Fruit fly (Drosophila melanogaster) whole organism, embryonic: ENCODE measurements around the gene CG4607.

Experiments
- Abd-B ChIP-seq: fragments of 200-800 bp; sonication (Bioruptor generic); optimal IDR thresholded peaks from 2 replicates; lab custom pipeline; 2018; ENCODE audit warnings: missing biosample characterization, mild to moderate bottlenecking, missing genetic modification characterization, moderate library complexity
- Awh ChIP-seq: fragments of 200-800 bp; sonication (Bioruptor generic); IDR thresholded peaks from 2 replicates; pipeline ENCODE4, ENCODE4 v1.3.6; 2022; ENCODE audit warnings: missing biosample characterization, missing genetic modification characterization
- CG10543 ChIP-seq: fragments of 200-800 bp; sonication (Bioruptor generic); optimal IDR thresholded peaks from 3 replicates; lab custom pipeline; 2017; ENCODE audit warnings: missing biosample characterization, mild to moderate bottlenecking, missing genetic modification characterization, moderate library complexity
- CG12299 ChIP-seq: fragments of 200-800 bp; sonication (Bioruptor generic); optimal IDR thresholded peaks from 2 replicates; lab custom pipeline; 2018; ENCODE audit warnings: missing biosample characterization, mild to moderate bottlenecking, missing genetic modification characterization
- CG13287 ChIP-seq: fragments of 200-800 bp; sonication (Bioruptor generic); IDR thresholded peaks from 2 replicates; pipeline ENCODE4 v1.3.6; 2022; ENCODE audit warnings: missing biosample characterization, missing genetic modification characterization; ENCODE audit not compliant: partially characterized antibody
- CG15601 ChIP-seq: fragments of 200-800 bp; sonication (Bioruptor generic); optimal IDR thresholded peaks from 3 replicates; lab custom pipeline; 2019; ENCODE audit warnings: missing biosample characterization, mild to moderate bottlenecking, missing genetic modification characterization, moderate library complexity
- CG17829 ChIP-seq: fragments of 200-800 bp; optimal IDR thresholded peaks from 2 replicates; lab custom pipeline; 2019; ENCODE audit warnings: missing biosample characterization, mild to moderate bottlenecking, missing genetic modification characterization, moderate library complexity
- CG2712 ChIP-seq: fragments of 200-800 bp; optimal IDR thresholded peaks from 3 replicates; lab custom pipeline; 2019; ENCODE audit warnings: missing biosample characterization, mild to moderate bottlenecking, missing genetic modification characterization, moderate library complexity
- CG2875 ChIP-seq: fragments of 200-800 bp; sonication (Bioruptor generic); optimal IDR thresholded peaks from 2 replicates; lab custom pipeline; 2017; ENCODE audit warnings: missing biosample characterization, mild to moderate bottlenecking, missing genetic modification characterization, missing genetic modification reagents
- CG31224 ChIP-seq: fragments of 200-800 bp; sonication (Bioruptor generic); IDR thresholded peaks from 2 replicates; pipeline ENCODE4 v1.3.6; 2022; ENCODE audit warnings: missing biosample characterization, missing genetic modification characterization
- CG32532 ChIP-seq: fragments of 200-800 bp; sonication (Bioruptor generic); IDR thresholded peaks from 2 replicates; pipeline ENCODE4 v1.3.6; 2022; ENCODE audit warnings: missing biosample characterization, missing genetic modification characterization
- CG4360 ChIP-seq: fragments of 200-800 bp; sonication (Bioruptor generic); IDR thresholded peaks from 2 replicates; pipeline ENCODE4 v1.3.6; 2022; ENCODE audit warnings: missing biosample characterization, missing genetic modification characterization
- CG4820 ChIP-seq: fragments of 200-800 bp; sonication (Bioruptor generic); optimal IDR thresholded peaks from 3 replicates; lab custom pipeline; 2016; ENCODE audit warnings: missing biosample characterization, missing genetic modification characterization
- CG7556 ChIP-seq: fragments of 200-800 bp; sonication (Bioruptor generic); optimal IDR thresholded peaks from 2 replicates; lab custom pipeline; 2017; ENCODE audit warnings: missing biosample characterization, mild to moderate bottlenecking, missing genetic modification characterization
- CG9797 ChIP-seq: fragments of 200-800 bp; sonication (Bioruptor generic); optimal IDR thresholded peaks from 3 replicates; lab custom pipeline; 2018; ENCODE audit warnings: missing biosample characterization, mild to moderate bottlenecking, missing genetic modification characterization
- Chrac-16 ChIP-seq: fragments of 200-800 bp; sonication (Bioruptor generic); optimal IDR thresholded peaks from 3 replicates; lab custom pipeline; 2016; ENCODE audit warnings: missing biosample characterization, missing genetic modification characterization
- CoRest ChIP-seq: fragments of 200-800 bp; sonication (Bioruptor generic); optimal IDR thresholded peaks from 3 replicates; lab custom pipeline; 2018; ENCODE audit warnings: missing biosample characterization, mild to moderate bottlenecking, missing genetic modification characterization, moderate library complexity
- Dbx ChIP-seq: fragments of 200-800 bp; sonication (Bioruptor generic); IDR thresholded peaks from 3 replicates; pipeline ENCODE4 v1.3.6; 2022; ENCODE audit warnings: missing biosample characterization, missing genetic modification characterization
- NC2β ChIP-seq: fragments of 200-800 bp; sonication (Bioruptor generic); optimal IDR thresholded peaks from 2 replicates; lab custom pipeline; 2016; ENCODE audit warnings: missing biosample characterization, missing genetic modification characterization
- NFAT ChIP-seq: fragments of 200-800 bp; sonication (Bioruptor generic); IDR thresholded peaks from 2 replicates; pipeline ENCODE4 v1.3.6; 2022; ENCODE audit warnings: missing biosample characterization, missing genetic modification characterization
- Nf-YC ChIP-seq: fragments of 200-800 bp; optimal IDR thresholded peaks from 3 replicates; lab custom pipeline; 2019; ENCODE audit warnings: missing biosample characterization, mild to moderate bottlenecking, missing genetic modification characterization, moderate library complexity
- NfI ChIP-seq: fragments of 200-800 bp; sonication (Bioruptor generic); optimal IDR thresholded peaks from 3 replicates; lab custom pipeline; 2018; ENCODE audit warnings: missing biosample characterization, mild to moderate bottlenecking, missing genetic modification characterization, moderate library complexity
- Ptx1 ChIP-seq: fragments of 200-800 bp; sonication (Bioruptor generic); IDR thresholded peaks from 2 replicates; pipeline ENCODE4 v1.3.6; 2022; ENCODE audit warnings: missing biosample characterization, missing genetic modification characterization
- Spps ChIP-seq: fragments of 200-800 bp; sonication (Bioruptor generic); optimal IDR thresholded peaks from 2 replicates; lab custom pipeline; 2018; ENCODE audit warnings: missing biosample characterization, mild to moderate bottlenecking, missing genetic modification characterization
- Sry-δ ChIP-seq: fragments of 200-800 bp; sonication (Bioruptor generic); optimal IDR thresholded peaks from 2 replicates; lab custom pipeline; 2016; ENCODE audit warnings: missing biosample characterization, missing genetic modification characterization
- bbx ChIP-seq: fragments of 200-800 bp; sonication (Bioruptor generic); IDR thresholded peaks from 2 replicates; pipeline ENCODE4 v1.3.6; 2022; ENCODE audit warnings: missing biosample characterization, missing genetic modification characterization; ENCODE audit not compliant: partially characterized antibody
- chm ChIP-seq: fragments of 200-800 bp; sonication (Bioruptor generic); IDR thresholded peaks from 2 replicates; pipeline ENCODE4 v1.3.6; 2022; ENCODE audit warnings: missing biosample characterization, missing genetic modification characterization
- crp ChIP-seq, 2 experiments: fragments of 200-800 bp; sonication (Bioruptor generic); optimal IDR thresholded peaks; 2 replicates in 1 of 2; 3 replicates in 1 of 2; lab custom pipeline; 2017; ENCODE audit warnings: missing biosample characterization in 2 of 2, missing genetic modification characterization in 2 of 2, mild to moderate bottlenecking in 1 of 2, moderate library complexity in 1 of 2
- dm ChIP-seq: fragments of 200-800 bp; sonication (Bioruptor generic); optimal IDR thresholded peaks from 3 replicates; lab custom pipeline; 2016; ENCODE audit warnings: missing biosample characterization, missing genetic modification characterization
- dmrt11E ChIP-seq: fragments of 200-800 bp; sonication (Bioruptor generic); optimal IDR thresholded peaks from 3 replicates; lab custom pipeline; 2018; ENCODE audit warnings: missing biosample characterization, mild to moderate bottlenecking, missing genetic modification characterization, moderate library complexity
- dpn ChIP-seq, 2 experiments: fragments of 200-800 bp; sonication (Bioruptor generic); optimal IDR thresholded peaks; 3 replicates each; lab custom pipeline; 2016; ENCODE audit warnings: missing biosample characterization in 2 of 2, missing genetic modification characterization in 2 of 2
- fu2 ChIP-seq: fragments of 200-800 bp; sonication (Bioruptor generic); optimal IDR thresholded peaks from 2 replicates; lab custom pipeline; 2016; ENCODE audit warnings: missing biosample characterization, missing genetic modification characterization
- gcm2 ChIP-seq: fragments of 200-800 bp; sonication (Bioruptor generic); optimal IDR thresholded peaks from 2 replicates; lab custom pipeline; 2016; ENCODE audit warnings: missing biosample characterization, missing genetic modification characterization
- gsb-n ChIP-seq: fragments of 200-800 bp; sonication (Bioruptor generic); optimal IDR thresholded peaks from 3 replicates; lab custom pipeline; 2018; ENCODE audit warnings: missing biosample characterization, mild to moderate bottlenecking, missing genetic modification characterization
- her ChIP-seq: fragments of 200-800 bp; sonication (Bioruptor generic); optimal IDR thresholded peaks from 2 replicates; lab custom pipeline; 2016; ENCODE audit warnings: missing biosample characterization, missing genetic modification characterization
- hkb ChIP-seq, 2 experiments: fragments of 200-800 bp in 1 of 2; fragments of >200 bp in 1 of 2; sonication (Bioruptor generic) in 1 of 2; IDR thresholded peaks in 1 of 2; optimal IDR thresholded peaks in 1 of 2; 2 replicates each; pipeline versions ENCODE4 v1.3.6 to Lab custom; 2017 to 2022; ENCODE audit warnings: missing biosample characterization in 1 of 2, missing genetic modification characterization in 1 of 2
- jing ChIP-seq: fragments of 200-800 bp; sonication (Bioruptor generic); optimal IDR thresholded peaks from 2 replicates; lab custom pipeline; 2018; ENCODE audit warnings: missing biosample characterization, mild to moderate bottlenecking, missing genetic modification characterization
- maf-S ChIP-seq: fragments of 200-800 bp; sonication (Bioruptor generic); optimal IDR thresholded peaks from 2 replicates; lab custom pipeline; 2016; ENCODE audit warnings: missing biosample characterization, missing genetic modification characterization
- nmo ChIP-seq: fragments of 200-800 bp; sonication (Bioruptor generic); optimal IDR thresholded peaks from 2 replicates; lab custom pipeline; 2018; ENCODE audit warnings: missing biosample characterization, mild to moderate bottlenecking, missing genetic modification characterization, moderate library complexity
- nom ChIP-seq: fragments of 200-800 bp; sonication (Bioruptor generic); optimal IDR thresholded peaks from 2 replicates; lab custom pipeline; 2017; ENCODE audit warnings: missing biosample characterization, missing genetic modification characterization, mild to moderate bottlenecking, moderate library complexity, missing genetic modification reagents
- pb ChIP-seq: fragments of 200-800 bp; sonication (Bioruptor generic); optimal IDR thresholded peaks from 3 replicates; lab custom pipeline; 2016; ENCODE audit warnings: missing biosample characterization, missing genetic modification characterization
- pzg ChIP-seq: fragments of 200-800 bp; sonication (Bioruptor generic); optimal IDR thresholded peaks from 3 replicates; lab custom pipeline; 2018; ENCODE audit warnings: missing biosample characterization, mild to moderate bottlenecking, missing genetic modification characterization, moderate library complexity
- repo ChIP-seq: fragments of 200-800 bp; sonication (Bioruptor generic); optimal IDR thresholded peaks from 2 replicates; lab custom pipeline; 2016; ENCODE audit warnings: missing biosample characterization, missing genetic modification characterization
- scrt ChIP-seq: fragments of 200-800 bp; sonication (Bioruptor generic); optimal IDR thresholded peaks from 2 replicates; lab custom pipeline; 2018; ENCODE audit warnings: missing biosample characterization, mild to moderate bottlenecking, missing genetic modification characterization, moderate library complexity
- sens ChIP-seq: fragments of 200-800 bp; sonication (Bioruptor generic); peaks from one replicate; lab custom pipeline; 2016; ENCODE audit warnings: missing biosample characterization, missing genetic modification characterization
- sens-2 ChIP-seq: fragments of 200-800 bp; sonication (Bioruptor generic); IDR thresholded peaks from 2 replicates; pipeline ENCODE4 v1.3.6; 2022; ENCODE audit warnings: missing biosample characterization, missing genetic modification characterization
- seq ChIP-seq: fragments of 200-800 bp; sonication (Bioruptor generic); IDR thresholded peaks from 2 replicates; pipeline ENCODE4 v1.3.6; 2022; ENCODE audit warnings: missing biosample characterization, missing genetic modification characterization
- stwl ChIP-seq: fragments of 200-800 bp; sonication (Bioruptor generic); optimal IDR thresholded peaks from 3 replicates; lab custom pipeline; 2018; ENCODE audit warnings: missing biosample characterization, mild to moderate bottlenecking, missing genetic modification characterization, moderate library complexity
- unc-4 ChIP-seq: fragments of 200-800 bp; sonication (Bioruptor generic); IDR thresholded peaks from 2 replicates; pipeline ENCODE4 v1.3.6; 2022; ENCODE audit warnings: missing biosample characterization, missing genetic modification characterization; ENCODE audit not compliant: partially characterized antibody

Gene CG4607

dm6 chrX:7097859-7098303, 28.7 kb downstream of the CG4607 start, which contains the start of gene Sxl (continued):
- TF ChIP-seq CG32532 (GFP tag; lab: Robert Waterston, UW) (peak; percentile 44; the same call in 1 of the 2 replicates), CG12299 (peak; percentile 75), CG7556 (GFP tag; lab: Kevin White, UChicago) (no peak), pb (no peak), Sry-δ (GFP tag; lab: Kevin White, UChicago) (peak; percentile 61), Nf-YC (tag; lab: Kevin White, UChicago) (peak; percentile 39), fu2 (GFP tag; lab: Kevin White, UChicago) (no peak), dpn (GFP tag; optimal IDR thresholded peaks at IDR 0.05; lab: Kevin White, UChicago) (peak in 1 of 2 experiments; percentile 8), Abd-B (GFP tag; lab: Kevin White, UChicago) (peak; percentile 55), crp (GFP tag; optimal IDR thresholded peaks at IDR 0.05; lab: Kevin White, UChicago) (peak in 1 of 2 experiments; percentile 4), jing (no peak), CoRest (tag; lab: Kevin White, UChicago) (peak; percentile 57), nmo (GFP tag; lab: Kevin White, UChicago) (peak; percentile 43), dmrt11E (no peak), CG17829 (tag; lab: Kevin White, UChicago) (peak; percentile 69), pzg (GFP tag; lab: Kevin White, UChicago) (peak; percentile 97), CG4820 (GFP tag; lab: Kevin White, UChicago) (no peak), CG10543 (GFP tag; lab: Kevin White, UChicago) (peak; percentile 31), repo (peak; percentile 29), dm (GFP tag; lab: Kevin White, UChicago) (peak; percentile 9), Awh (GFP tag; lab: Robert Waterston, UW) (no peak), Spps (peak; percentile 35), scrt (GFP tag; lab: Kevin White, UChicago) (peak; percentile 0), maf-S (GFP tag; lab: Kevin White, UChicago) (no peak), CG13287 (GFP tag; lab: Robert Waterston, UW) (peak; percentile 40; the same call in 1 of the 2 replicates), sens (GFP tag; lab: Kevin White, UChicago) (peak; percentile 85), seq (no peak), stwl (tag; lab: Kevin White, UChicago) (peak; percentile 73), NC2β (GFP tag; lab: Kevin White, UChicago) (peak; percentile 53), CG15601 (peak; percentile 50), CG2712 (peak; percentile 66), hkb (optimal IDR thresholded peaks at IDR 0.05; lab: Kevin White, UChicago) (peak; percentile 11), hkb (GFP tag; IDR thresholded peaks at IDR 0.05; lab: Robert Waterston, UW) (0 out of 2 replicates have a peak, but pooled peaks have one; percentile 13), Chrac-16 (GFP tag; lab: Kevin White, UChicago) (no peak), Dbx (0 out of 3 replicates have a peak, but pooled peaks have one; percentile 7), unc-4 (GFP tag; lab: Robert Waterston, UW) (peak; percentile 20; the same call in 1 of the 2 replicates), her (GFP tag; lab: Kevin White, UChicago) (peak; percentile 53), Ptx1 (GFP tag; lab: Robert Waterston, UW) (0 out of 2 replicates have a peak, but pooled peaks have one; percentile 20), NfI (GFP tag; lab: Kevin White, UChicago) (no peak), chm (GFP tag; lab: Robert Waterston, UW) (peak; percentile 72; the same call in 1 of the 2 replicates), CG31224 (no peak), nom (no peak), bbx (GFP tag; lab: Robert Waterston, UW) (peak; percentile 52; the same call in 1 of the 2 replicates), sens-2 (GFP tag; lab: Robert Waterston, UW) (no peak), gsb-n (tag; lab: Kevin White, UChicago) (peak; percentile 77), CG9797 (GFP tag; lab: Kevin White, UChicago) (peak; percentile 99), CG2875 (GFP tag; lab: Kevin White, UChicago) (no peak), CG4360 (peak; percentile 76), NFAT (GFP tag; lab: Robert Waterston, UW) (peak; percentile 67; the same call in 1 of the 2 replicates), gcm2 (no peak)
